Fruit fly (Drosophila melanogaster) whole organism, embryonic: Measurements from ENCODE around the gene RpS28-like.

Source experiments
- Atf3 ChIP-seq: fragments of 200-800 bp; sonication (Bioruptor generic); optimal IDR thresholded peaks from 3 replicates; lab custom pipeline; 2016; ENCODE audit warnings: missing biosample characterization, missing genetic modification characterization
- CG12236 ChIP-seq: fragments of 200-800 bp; sonication (Bioruptor generic); optimal IDR thresholded peaks from 2 replicates; lab custom pipeline; 2016; ENCODE audit warnings: missing biosample characterization, missing genetic modification characterization
- CG12659 ChIP-seq: fragments of 200-800 bp; sonication (Bioruptor generic); optimal IDR thresholded peaks from 3 replicates; lab custom pipeline; 2017; ENCODE audit warnings: mild to moderate bottlenecking, missing biosample characterization, missing genetic modification reagents, missing genetic modification characterization
- CG13296 ChIP-seq: fragments of 200-800 bp; sonication (Bioruptor generic); optimal IDR thresholded peaks from 3 replicates; lab custom pipeline; 2018; ENCODE audit warnings: missing biosample characterization, mild to moderate bottlenecking, missing genetic modification characterization
- CG13775 ChIP-seq: fragments of 200-800 bp; sonication (Bioruptor generic); optimal IDR thresholded peaks from 3 replicates; lab custom pipeline; 2017; ENCODE audit warnings: missing biosample characterization, mild to moderate bottlenecking, missing genetic modification characterization
- CG14014 ChIP-seq: fragments of 200-800 bp; sonication (Bioruptor generic); IDR thresholded peaks from 2 replicates; pipeline ENCODE4 v1.3.6; 2022; ENCODE audit warnings: missing biosample characterization, missing genetic modification characterization
- CG15011 ChIP-seq: fragments of 200-800 bp; sonication (Bioruptor generic); optimal IDR thresholded peaks from 3 replicates; lab custom pipeline; 2018; ENCODE audit warnings: missing biosample characterization, mild to moderate bottlenecking, missing genetic modification characterization
- CG15696 ChIP-seq: fragments of 200-800 bp; sonication (Bioruptor generic); optimal IDR thresholded peaks from 2 replicates; lab custom pipeline; 2019; ENCODE audit warnings: missing biosample characterization, mild to moderate bottlenecking, missing genetic modification characterization, moderate library complexity
- CG16815 ChIP-seq: fragments of 200-800 bp; sonication (Bioruptor generic); optimal IDR thresholded peaks from 3 replicates; lab custom pipeline; 2017; ENCODE audit warnings: missing biosample characterization, mild to moderate bottlenecking, missing genetic modification characterization
- CG17385 ChIP-seq: fragments of 200-800 bp; sonication (Bioruptor generic); optimal IDR thresholded peaks from 3 replicates; lab custom pipeline; 2018; ENCODE audit warnings: missing biosample characterization, mild to moderate bottlenecking, missing genetic modification characterization
- CG30403 ChIP-seq: fragments of 200-800 bp; sonication (Bioruptor generic); optimal IDR thresholded peaks from 3 replicates; lab custom pipeline; 2016; ENCODE audit warnings: missing biosample characterization, missing genetic modification characterization
- CG31441 ChIP-seq: fragments of 200-800 bp; sonication (Bioruptor generic); IDR thresholded peaks from 2 replicates; pipeline ENCODE4 v1.3.6; 2022; ENCODE audit warnings: missing biosample characterization, missing genetic modification characterization
- CG3281 ChIP-seq: fragments of 200-800 bp; sonication (Bioruptor generic); optimal IDR thresholded peaks from 3 replicates; lab custom pipeline; 2017; ENCODE audit warnings: missing biosample characterization, mild to moderate bottlenecking, missing genetic modification characterization
- CG33213 ChIP-seq: fragments of 200-800 bp; sonication (Bioruptor generic); optimal IDR thresholded peaks from 3 replicates; lab custom pipeline; 2016; ENCODE audit warnings: missing biosample characterization, missing genetic modification characterization
- CG7357 ChIP-seq: fragments of 200-800 bp; sonication (Bioruptor generic); IDR thresholded peaks from 3 replicates; pipeline ENCODE4 v1.3.6; 2022; ENCODE audit warnings: missing biosample characterization, missing genetic modification characterization
- CG7839 ChIP-seq: fragments of 200-800 bp; sonication (Bioruptor generic); optimal IDR thresholded peaks from 3 replicates; lab custom pipeline; 2018; ENCODE audit warnings: missing biosample characterization, mild to moderate bottlenecking, missing genetic modification characterization, moderate library complexity
- CG8359 ChIP-seq: fragments of 200-800 bp; sonication (Bioruptor generic); optimal IDR thresholded peaks from 2 replicates; lab custom pipeline; 2017; ENCODE audit warnings: missing biosample characterization, mild to moderate bottlenecking, missing genetic modification characterization, borderline replicate concordance
- CG9215 ChIP-seq: fragments of 200-800 bp; sonication (Bioruptor generic); IDR thresholded peaks from 2 replicates; pipeline ENCODE4 v1.3.6; 2022; ENCODE audit warnings: missing biosample characterization, missing genetic modification characterization
- Dip2 ChIP-seq: fragments of 200-800 bp; sonication (Bioruptor generic); IDR thresholded peaks from 2 replicates; pipeline ENCODE4 v1.3.6; 2022; ENCODE audit warnings: missing biosample characterization, missing genetic modification characterization
- Ets65A ChIP-seq: fragments of 200-800 bp; sonication (Bioruptor generic); peaks from one replicate; lab custom pipeline; 2016; ENCODE audit warnings: missing biosample characterization, missing genetic modification characterization
- Fer3 ChIP-seq: fragments of 200-800 bp; sonication (Bioruptor generic); optimal IDR thresholded peaks from 2 replicates; lab custom pipeline; 2018; ENCODE audit warnings: missing biosample characterization, mild to moderate bottlenecking, missing genetic modification characterization, moderate library complexity
- Hmr ChIP-seq: fragments of 200-800 bp; sonication (Bioruptor generic); optimal IDR thresholded peaks from 3 replicates; lab custom pipeline; 2017; ENCODE audit warnings: mild to moderate bottlenecking, missing biosample characterization, missing genetic modification reagents, missing genetic modification characterization
- MBD-R2 ChIP-seq: fragments of 200-800 bp; sonication (Bioruptor generic); IDR thresholded peaks from 2 replicates; pipeline ENCODE4 v1.3.6; 2022; ENCODE audit warnings: missing biosample characterization, missing genetic modification characterization
- Mes4 ChIP-seq: fragments of 200-800 bp; sonication (Bioruptor generic); optimal IDR thresholded peaks from 2 replicates; lab custom pipeline; 2016; ENCODE audit warnings: missing biosample characterization, missing genetic modification characterization
- Oli ChIP-seq: fragments of 200-800 bp; sonication (Bioruptor generic); optimal IDR thresholded peaks from 2 replicates; lab custom pipeline; 2018; ENCODE audit warnings: missing biosample characterization, mild to moderate bottlenecking, missing genetic modification characterization, moderate library complexity
- Rfx ChIP-seq: fragments of 200-800 bp; sonication (Bioruptor generic); IDR thresholded peaks from 2 replicates; pipeline ENCODE4 v1.3.6; 2022; ENCODE audit warnings: missing biosample characterization, missing genetic modification characterization
- Sox100B ChIP-seq: fragments of 200-800 bp; sonication (Bioruptor generic); optimal IDR thresholded peaks from 3 replicates; lab custom pipeline; 2018; ENCODE audit warnings: missing biosample characterization, mild to moderate bottlenecking, missing genetic modification characterization
- Sox102F ChIP-seq: fragments of 200-800 bp; sonication (Bioruptor generic); optimal IDR thresholded peaks from 2 replicates; lab custom pipeline; 2018; ENCODE audit warnings: missing biosample characterization, mild to moderate bottlenecking, missing genetic modification characterization, moderate library complexity
- abd-A ChIP-seq: fragments of 200-800 bp; sonication (Bioruptor generic); optimal IDR thresholded peaks from 3 replicates; lab custom pipeline; 2019; ENCODE audit warnings: missing biosample characterization, mild to moderate bottlenecking, missing genetic modification characterization, moderate library complexity
- dysf ChIP-seq: fragments of 200-800 bp; sonication (Bioruptor generic); IDR thresholded peaks from 3 replicates; pipeline ENCODE4 v1.3.6; 2022; ENCODE audit warnings: missing biosample characterization, missing genetic modification characterization
- eyg ChIP-seq: fragments of 200-800 bp; sonication (Bioruptor generic); optimal IDR thresholded peaks from 3 replicates; lab custom pipeline; 2016; ENCODE audit warnings: missing biosample characterization, missing genetic modification characterization
- hkb ChIP-seq, 2 experiments: fragments of 200-800 bp in 1 of 2; fragments of >200 bp in 1 of 2; sonication (Bioruptor generic) in 1 of 2; IDR thresholded peaks in 1 of 2; optimal IDR thresholded peaks in 1 of 2; 2 replicates each; pipeline versions ENCODE4 v1.3.6 to Lab custom; 2017 to 2022; ENCODE audit warnings: missing biosample characterization in 1 of 2, missing genetic modification characterization in 1 of 2
- kay ChIP-seq: fragments of 200-800 bp; sonication (Bioruptor generic); optimal IDR thresholded peaks from 2 replicates; lab custom pipeline; 2016; ENCODE audit warnings: missing biosample characterization, missing genetic modification characterization
- pfk ChIP-seq: fragments of 200-800 bp; sonication (Bioruptor generic); optimal IDR thresholded peaks from 2 replicates; lab custom pipeline; 2018; ENCODE audit warnings: missing biosample characterization, mild to moderate bottlenecking, missing genetic modification characterization, moderate library complexity
- scrt ChIP-seq: fragments of 200-800 bp; sonication (Bioruptor generic); optimal IDR thresholded peaks from 2 replicates; lab custom pipeline; 2018; ENCODE audit warnings: missing biosample characterization, mild to moderate bottlenecking, missing genetic modification characterization, moderate library complexity
- slp2 ChIP-seq: fragments of 200-800 bp; sonication (Bioruptor generic); optimal IDR thresholded peaks from 2 replicates; lab custom pipeline; 2016; ENCODE audit warnings: missing biosample characterization, missing genetic modification characterization
- ssp ChIP-seq: fragments of 200-800 bp; sonication (Bioruptor generic); IDR thresholded peaks from 2 replicates; pipeline ENCODE4 v1.3.6; 2022; ENCODE audit warnings: missing biosample characterization, missing genetic modification characterization
- trem ChIP-seq: fragments of 200-800 bp; optimal IDR thresholded peaks from 3 replicates; lab custom pipeline; 2019; ENCODE audit warnings: missing biosample characterization, mild to moderate bottlenecking, missing genetic modification characterization, moderate library complexity
- ttk ChIP-seq: fragments of 200-800 bp; sonication (Bioruptor generic); IDR thresholded peaks from 2 replicates; pipeline ENCODE4 v2.1.2; 2022; ENCODE audit warnings: missing biosample characterization, missing genetic modification characterization
- vfl ChIP-seq: fragments of 200-800 bp; sonication (Bioruptor generic); optimal IDR thresholded peaks from 2 replicates; lab custom pipeline; 2016; ENCODE audit warnings: missing biosample characterization, missing genetic modification characterization
- zfh1 ChIP-seq: fragments of 200-800 bp; sonication (Bioruptor generic); IDR thresholded peaks from 3 replicates; pipeline ENCODE4 v1.3.6; 2022; ENCODE audit warnings: missing biosample characterization, missing genetic modification characterization

Gene RpS28-like

dm6 chr2L:9388924-9389765 lies 47.5 kb upstream of the RpS28-like start (continued):
- no peak for TF ChIP-seq CG33213 (GFP tag; lab: Kevin White, UChicago)
- TF ChIP-seq ssp (GFP tag; lab: Robert Waterston, UW), result no peak
- no peak for TF ChIP-seq hkb (optimal IDR thresholded peaks at IDR 0.05; lab: Kevin White, UChicago)
- TF ChIP-seq hkb (GFP tag; IDR thresholded peaks at IDR 0.05; lab: Robert Waterston, UW), result 0 out of 2 replicates have a peak, but pooled peaks have one; percentile 9

- peak; percentile 94 for TF ChIP-seq CG8359 (GFP tag; lab: Kevin White, UChicago)
- TF ChIP-seq, all 482 proteins: peak for 1; not testable (repeated sequence) for 481
These were observed 43.3 kb upstream of the RpS28-like start for dm6 chr2L:9393284-9393683.

- peak; percentile 99 for TF ChIP-seq CG8359 (GFP tag; lab: Kevin White, UChicago)
- TF ChIP-seq CG16815 (GFP tag; lab: Kevin White, UChicago), result no peak
These were observed 40.2 kb upstream of the RpS28-like start for dm6 chr2L:9396396-9396795.

DNA sequence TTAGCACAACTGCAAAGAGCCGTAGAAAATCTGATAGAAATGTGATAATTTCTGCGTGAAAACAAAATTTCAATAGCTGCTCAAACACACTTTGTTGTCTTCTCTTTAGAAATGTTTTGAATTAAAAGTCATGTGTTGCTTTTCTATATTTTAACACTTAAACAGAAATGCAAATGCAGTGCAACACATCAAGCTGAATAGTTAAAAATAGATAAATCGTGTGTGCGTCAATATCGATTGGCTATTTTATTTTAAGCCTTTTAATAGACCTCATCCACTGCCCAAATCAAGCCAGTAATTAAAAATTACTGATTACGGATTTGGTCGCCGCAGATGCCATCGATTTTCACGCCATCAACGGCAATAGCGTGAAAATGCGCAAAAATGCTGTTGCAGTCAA lies 38.7 kb upstream of the RpS28-like start, which contains the start of gene CG4438:
TSS of gene CG4438 (minus strand) at position 101 of the 400 bp plus-strand sequence.
- TF ChIP-seq trem (tag; lab: Kevin White, UChicago) (no peak), CG13775 (no peak), CG12236 (GFP tag; lab: Kevin White, UChicago) (no peak), CG7839 (tag; lab: Kevin White, UChicago) (no peak), kay (no peak), CG15011 (GFP tag; lab: Kevin White, UChicago) (no peak), CG14014 (GFP tag; lab: Robert Waterston, UW) (no peak), eyg (GFP tag; lab: Kevin White, UChicago) (no peak), CG16815 (GFP tag; lab: Kevin White, UChicago) (no peak), CG15696 (tag; lab: Kevin White, UChicago) (no peak)
- TF ChIP-seq, all 482 proteins: peak for 0

DNA sequence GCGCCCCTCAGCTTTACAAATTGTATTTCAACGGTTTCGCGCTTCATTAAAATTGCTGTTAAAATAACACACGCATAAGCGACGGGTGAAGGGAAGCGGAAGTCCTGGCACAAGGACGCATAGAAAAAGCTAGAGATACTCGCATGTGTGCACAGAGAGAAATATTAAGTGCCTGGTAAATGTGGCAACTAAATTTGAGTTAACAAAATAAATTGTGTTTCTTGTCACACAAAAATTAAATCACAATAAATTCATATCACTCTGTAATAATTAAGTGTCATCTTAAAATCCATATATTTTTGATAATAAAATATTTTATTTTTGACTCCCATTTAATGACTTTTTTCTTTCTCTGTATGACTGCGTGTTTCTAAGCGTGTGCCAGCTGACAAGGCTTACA lies 36.5 kb upstream of the RpS28-like start:
- TF ChIP-seq CG3281 (GFP tag; lab: Kevin White, UChicago), result peak; percentile 28
- TF ChIP-seq Oli (tag; lab: Kevin White, UChicago), result peak; percentile 19
- TF ChIP-seq Ets65A, result peak; percentile 57
- TF ChIP-seq scrt (GFP tag; lab: Kevin White, UChicago), result peak; percentile 33
- peak; percentile 44 for TF ChIP-seq Hmr
- no peak for TF ChIP-seq slp2
- TF ChIP-seq CG12659 (GFP tag; lab: Kevin White, UChicago), result peak; percentile 15
- TF ChIP-seq Sox102F, result peak; percentile 22
- TF ChIP-seq Mes4 (GFP tag; lab: Kevin White, UChicago), result no peak
- TF ChIP-seq CG30403 (GFP tag; lab: Kevin White, UChicago), result peak; percentile 15
- TF ChIP-seq Fer3, result peak; percentile 6
- peak; percentile 29; the same call in 1 of the 3 replicates for TF ChIP-seq dysf
- peak; percentile 15; the same call in 1 of the 2 replicates for TF ChIP-seq CG9215 (GFP tag; lab: Robert Waterston, UW)
- TF ChIP-seq Sox100B (GFP tag; lab: Kevin White, UChicago), result peak; percentile 15
- TF ChIP-seq Atf3 (GFP tag; lab: Kevin White, UChicago), result no peak
- peak; percentile 12; the same call in 1 of the 2 replicates for TF ChIP-seq Rfx
- TF ChIP-seq ttk (GFP tag; lab: Robert Waterston, UW), result 0 out of 2 replicates have a peak, but pooled peaks have one; percentile 17
- no peak for TF ChIP-seq MBD-R2 (GFP tag; lab: Robert Waterston, UW)
- TF ChIP-seq zfh1 (GFP tag; lab: Robert Waterston, UW), result no peak
- no peak for TF ChIP-seq Dip2 (GFP tag; lab: Robert Waterston, UW)
- TF ChIP-seq CG17385 (GFP tag; lab: Kevin White, UChicago), result peak; percentile 14
- 0 out of 2 replicates have a peak, but pooled peaks have one; percentile 29 for TF ChIP-seq CG31441
- TF ChIP-seq vfl (GFP tag; lab: Kevin White, UChicago), result no peak
- peak; percentile 3 for TF ChIP-seq CG13296 (GFP tag; lab: Kevin White, UChicago)
- TF ChIP-seq abd-A, result peak; percentile 32
- no peak for TF ChIP-seq pfk (GFP tag; lab: Kevin White, UChicago)
- TF ChIP-seq CG7357 (GFP tag; lab: Robert Waterston, UW), result no peak
